Fruit fly (Drosophila melanogaster) whole organism, embryonic: ENCODE measurements around the gene Datp.
A peak's percentile ranks its signal among the peaks of the same experiment; 100 is the strongest.

Experiments used
- BEAF-32 ChIP-seq: fragments of 200-800 bp; sonication (Bioruptor generic); optimal IDR thresholded peaks from 3 replicates; lab custom pipeline; 2017; ENCODE audit warnings: missing biosample characterization, missing genetic modification characterization, mild to moderate bottlenecking, moderate library complexity, missing genetic modification reagents
- CG1024 ChIP-seq: fragments of 200-800 bp; sonication (Bioruptor generic); IDR thresholded peaks from 2 replicates; pipeline ENCODE4 v1.3.6; 2022; ENCODE audit warnings: missing biosample characterization, missing genetic modification characterization
- CG10274 ChIP-seq: fragments of 200-800 bp; sonication (Bioruptor generic); optimal IDR thresholded peaks from 3 replicates; lab custom pipeline; 2017; ENCODE audit warnings: missing biosample characterization, mild to moderate bottlenecking, missing genetic modification characterization
- CG11398 ChIP-seq: fragments of 200-800 bp; sonication (Bioruptor generic); optimal IDR thresholded peaks from 2 replicates; lab custom pipeline; 2016; ENCODE audit warnings: missing biosample characterization, missing genetic modification characterization
- CG12236 ChIP-seq: fragments of 200-800 bp; sonication (Bioruptor generic); optimal IDR thresholded peaks from 2 replicates; lab custom pipeline; 2016; ENCODE audit warnings: missing biosample characterization, missing genetic modification characterization
- CG12659 ChIP-seq: fragments of 200-800 bp; sonication (Bioruptor generic); optimal IDR thresholded peaks from 3 replicates; lab custom pipeline; 2017; ENCODE audit warnings: mild to moderate bottlenecking, missing biosample characterization, missing genetic modification reagents, missing genetic modification characterization
- CG14860 ChIP-seq: fragments of 200-800 bp; sonication (Bioruptor generic); IDR thresholded peaks from 3 replicates; pipeline ENCODE4 v1.3.6; 2022; ENCODE audit warnings: missing biosample characterization, missing genetic modification characterization; ENCODE audit not compliant: partially characterized antibody
- CG15514 ChIP-seq: fragments of 200-800 bp; sonication (Bioruptor generic); optimal IDR thresholded peaks from 3 replicates; lab custom pipeline; 2017; ENCODE audit warnings: missing biosample characterization, missing genetic modification characterization, mild to moderate bottlenecking, moderate library complexity, missing genetic modification reagents
- CG1602 ChIP-seq: fragments of 200-800 bp; sonication (Bioruptor generic); optimal IDR thresholded peaks from 3 replicates; lab custom pipeline; 2016; ENCODE audit warnings: missing biosample characterization, missing genetic modification characterization
- CG1603 ChIP-seq: fragments of 200-800 bp; sonication (Bioruptor generic); optimal IDR thresholded peaks from 2 replicates; lab custom pipeline; 2019; ENCODE audit warnings: missing biosample characterization, mild to moderate bottlenecking, missing genetic modification characterization, moderate library complexity
- CG17328 ChIP-seq: fragments of 200-800 bp; sonication (Bioruptor generic); IDR thresholded peaks from 2 replicates; pipeline ENCODE4 v1.3.6; 2022; ENCODE audit warnings: missing biosample characterization, missing genetic modification characterization
- CG18011 ChIP-seq: fragments of 200-800 bp; sonication (Bioruptor generic); optimal IDR thresholded peaks from 2 replicates; lab custom pipeline; 2017; ENCODE audit warnings: missing biosample characterization, missing genetic modification characterization, mild to moderate bottlenecking, moderate library complexity, missing genotype
- CG1832 ChIP-seq: fragments of 200-800 bp; sonication (Bioruptor generic); optimal IDR thresholded peaks from 2 replicates; lab custom pipeline; 2017; ENCODE audit warnings: missing biosample characterization, mild to moderate bottlenecking, missing genetic modification characterization, inconsistent platforms
- CG18599 ChIP-seq: fragments of 200-800 bp; sonication (Bioruptor generic); optimal IDR thresholded peaks from 3 replicates; lab custom pipeline; 2017; ENCODE audit warnings: missing biosample characterization, missing genetic modification characterization, mild to moderate bottlenecking, moderate library complexity, missing genetic modification reagents
- CG2129 ChIP-seq: fragments of 200-800 bp; sonication (Bioruptor generic); IDR thresholded peaks from 2 replicates; pipeline ENCODE4 v1.3.6; 2022; ENCODE audit warnings: missing biosample characterization, missing genetic modification characterization; ENCODE audit not compliant: partially characterized antibody
- CG2875 ChIP-seq: fragments of 200-800 bp; sonication (Bioruptor generic); optimal IDR thresholded peaks from 2 replicates; lab custom pipeline; 2017; ENCODE audit warnings: missing biosample characterization, mild to moderate bottlenecking, missing genetic modification characterization, missing genetic modification reagents
- CG30431 ChIP-seq: fragments of 200-800 bp; sonication (Bioruptor generic); optimal IDR thresholded peaks from 2 replicates; lab custom pipeline; 2017; ENCODE audit warnings: missing biosample characterization, missing genetic modification characterization
- CG32767 ChIP-seq: fragments of 200-800 bp; sonication (Bioruptor generic); IDR thresholded peaks from 2 replicates; pipeline ENCODE4 v1.3.6; 2022; ENCODE audit warnings: missing biosample characterization, missing genetic modification characterization
- CG6272 ChIP-seq: fragments of 200-800 bp; sonication (Bioruptor generic); IDR thresholded peaks from 2 replicates; pipeline ENCODE4 v1.3.6; 2022; ENCODE audit warnings: missing biosample characterization, missing genetic modification characterization
- CG6689 ChIP-seq: fragments of 200-800 bp; sonication (Bioruptor generic); IDR thresholded peaks from 2 replicates; pipeline ENCODE4 v1.3.6; 2022; ENCODE audit warnings: missing biosample characterization, missing genetic modification characterization
- CG6813 ChIP-seq: fragments of 200-800 bp; sonication (Bioruptor generic); optimal IDR thresholded peaks from 2 replicates; lab custom pipeline; 2017; ENCODE audit warnings: missing biosample characterization, missing genetic modification characterization, mild to moderate bottlenecking, moderate library complexity, missing genetic modification reagents
- CG7556 ChIP-seq: fragments of 200-800 bp; sonication (Bioruptor generic); optimal IDR thresholded peaks from 2 replicates; lab custom pipeline; 2017; ENCODE audit warnings: missing biosample characterization, mild to moderate bottlenecking, missing genetic modification characterization
- CG7786 ChIP-seq: fragments of 200-800 bp; sonication (Bioruptor generic); optimal IDR thresholded peaks from 2 replicates; lab custom pipeline; 2016; ENCODE audit warnings: missing biosample characterization, missing genetic modification characterization
- CG8765 ChIP-seq: fragments of 200-800 bp; sonication (Bioruptor generic); IDR thresholded peaks from 2 replicates; pipeline ENCODE4 v1.3.6; 2022; ENCODE audit warnings: missing biosample characterization, missing genetic modification characterization
- CG9437 ChIP-seq: fragments of 200-800 bp; sonication (Bioruptor generic); optimal IDR thresholded peaks from 2 replicates; lab custom pipeline; 2018; ENCODE audit warnings: missing biosample characterization, mild to moderate bottlenecking, missing genetic modification characterization
- CTCF ChIP-seq: fragments of 200-800 bp; sonication (Bioruptor generic); optimal IDR thresholded peaks from 2 replicates; lab custom pipeline; 2017; ENCODE audit warnings: missing biosample characterization, mild to moderate bottlenecking, missing genetic modification characterization, moderate library complexity
- Dp ChIP-seq: fragments of 200-800 bp; sonication (Bioruptor generic); optimal IDR thresholded peaks from 2 replicates; lab custom pipeline; 2018; ENCODE audit warnings: missing biosample characterization, mild to moderate bottlenecking, missing genetic modification characterization, moderate library complexity
- E2f2 ChIP-seq: fragments of 200-800 bp; sonication (Bioruptor generic); IDR thresholded peaks from 2 replicates; pipeline ENCODE4 v1.3.6; 2022; ENCODE audit warnings: missing biosample characterization, missing genetic modification characterization
- Gug ChIP-seq: fragments of 200-800 bp; sonication (Bioruptor generic); IDR thresholded peaks from 4 replicates; pipeline ENCODE4 v1.3.6; 2022; ENCODE audit warnings: missing biosample characterization, missing genetic modification characterization
- HLH3B ChIP-seq: fragments of 200-800 bp; sonication (Bioruptor generic); IDR thresholded peaks from 2 replicates; pipeline ENCODE4 v1.3.6; 2022; ENCODE audit warnings: missing biosample characterization, missing genetic modification characterization
- Hand ChIP-seq: fragments of 200-800 bp; sonication (Bioruptor generic); optimal IDR thresholded peaks from 2 replicates; lab custom pipeline; 2017; ENCODE audit warnings: mild to moderate bottlenecking, missing biosample characterization, missing genetic modification reagents, missing genetic modification characterization
- Hmx ChIP-seq: fragments of 200-800 bp; sonication (Bioruptor generic); optimal IDR thresholded peaks from 2 replicates; lab custom pipeline; 2016; ENCODE audit warnings: missing biosample characterization, missing genetic modification characterization
- Lpt ChIP-seq: fragments of >200 bp; optimal IDR thresholded peaks from 2 replicates; lab custom pipeline; 2018; ENCODE audit warnings: missing biosample characterization, missing genetic modification characterization
- MESR4 ChIP-seq: fragments of 200-800 bp; sonication (Bioruptor generic); optimal IDR thresholded peaks from 2 replicates; lab custom pipeline; 2018; ENCODE audit warnings: missing biosample characterization, mild to moderate bottlenecking, missing genetic modification characterization, moderate library complexity
- NFAT ChIP-seq: fragments of 200-800 bp; sonication (Bioruptor generic); IDR thresholded peaks from 2 replicates; pipeline ENCODE4 v1.3.6; 2022; ENCODE audit warnings: missing biosample characterization, missing genetic modification characterization
- Nf-YC ChIP-seq: fragments of 200-800 bp; optimal IDR thresholded peaks from 3 replicates; lab custom pipeline; 2019; ENCODE audit warnings: missing biosample characterization, mild to moderate bottlenecking, missing genetic modification characterization, moderate library complexity
- Sry-β ChIP-seq: fragments of 200-800 bp; sonication (Bioruptor generic); optimal IDR thresholded peaks from 2 replicates; lab custom pipeline; 2018; ENCODE audit warnings: missing biosample characterization, mild to moderate bottlenecking, missing genetic modification characterization, moderate library complexity
- ap ChIP-seq: fragments of 200-800 bp; sonication (Bioruptor generic); IDR thresholded peaks from 2 replicates; pipeline ENCODE4 v1.3.6; 2022; ENCODE audit warnings: missing biosample characterization, missing genetic modification characterization
- az2 ChIP-seq: fragments of 200-800 bp; sonication (Bioruptor generic); optimal IDR thresholded peaks from 3 replicates; lab custom pipeline; 2016; ENCODE audit warnings: missing biosample characterization, missing genetic modification characterization
- bbx ChIP-seq: fragments of 200-800 bp; sonication (Bioruptor generic); IDR thresholded peaks from 2 replicates; pipeline ENCODE4 v1.3.6; 2022; ENCODE audit warnings: missing biosample characterization, missing genetic modification characterization; ENCODE audit not compliant: partially characterized antibody
- bigmax ChIP-seq: fragments of 200-800 bp; sonication (Bioruptor generic); optimal IDR thresholded peaks from 2 replicates; lab custom pipeline; 2018; ENCODE audit warnings: missing biosample characterization, mild to moderate bottlenecking, missing genetic modification characterization
- bsh ChIP-seq, 2 experiments: fragments of 200-800 bp; sonication (Bioruptor generic); optimal IDR thresholded peaks; 2 replicates each; lab custom pipeline; 2017 to 2018; ENCODE audit warnings: mild to moderate bottlenecking in 2 of 2, missing biosample characterization in 2 of 2, missing genetic modification characterization in 2 of 2, moderate library complexity in 1 of 2
- dimm ChIP-seq: fragments of 200-800 bp; sonication (Bioruptor generic); IDR thresholded peaks from 2 replicates; pipeline ENCODE4 v1.3.6; 2022; ENCODE audit warnings: missing biosample characterization, missing genetic modification characterization
- esg ChIP-seq: fragments of 200-800 bp; sonication (Bioruptor generic); conservative IDR thresholded peaks from 2 replicates; pipeline ENCODE4 v1.3.6; 2022; ENCODE audit warnings: missing biosample characterization, missing genetic modification characterization
- hb ChIP-seq: fragments of 200-800 bp; sonication (Bioruptor generic); IDR thresholded peaks from 3 replicates; pipeline ENCODE4 v1.3.6; 2022; ENCODE audit warnings: missing biosample characterization, missing genetic modification characterization; ENCODE audit not compliant: partially characterized antibody
- lab ChIP-seq: fragments of 200-800 bp; sonication (Bioruptor generic); optimal IDR thresholded peaks from 3 replicates; lab custom pipeline; 2017; ENCODE audit warnings: missing biosample characterization, missing genetic modification characterization, mild to moderate bottlenecking, moderate library complexity, missing genetic modification reagents
- nom ChIP-seq: fragments of 200-800 bp; sonication (Bioruptor generic); optimal IDR thresholded peaks from 2 replicates; lab custom pipeline; 2017; ENCODE audit warnings: missing biosample characterization, missing genetic modification characterization, mild to moderate bottlenecking, moderate library complexity, missing genetic modification reagents
- sd ChIP-seq: fragments of 200-800 bp; sonication (Bioruptor generic); optimal IDR thresholded peaks from 3 replicates; lab custom pipeline; 2018; ENCODE audit warnings: missing biosample characterization, mild to moderate bottlenecking, missing genetic modification characterization, moderate library complexity
- sob ChIP-seq: fragments of 200-800 bp; sonication (Bioruptor generic); IDR thresholded peaks from 2 replicates; pipeline ENCODE4 v1.3.6; 2022; ENCODE audit warnings: missing biosample characterization, missing genetic modification characterization
- ttk ChIP-seq: fragments of 200-800 bp; sonication (Bioruptor generic); IDR thresholded peaks from 2 replicates; pipeline ENCODE4 v2.1.2; 2022; ENCODE audit warnings: missing biosample characterization, missing genetic modification characterization

The Datp gene

DNA sequence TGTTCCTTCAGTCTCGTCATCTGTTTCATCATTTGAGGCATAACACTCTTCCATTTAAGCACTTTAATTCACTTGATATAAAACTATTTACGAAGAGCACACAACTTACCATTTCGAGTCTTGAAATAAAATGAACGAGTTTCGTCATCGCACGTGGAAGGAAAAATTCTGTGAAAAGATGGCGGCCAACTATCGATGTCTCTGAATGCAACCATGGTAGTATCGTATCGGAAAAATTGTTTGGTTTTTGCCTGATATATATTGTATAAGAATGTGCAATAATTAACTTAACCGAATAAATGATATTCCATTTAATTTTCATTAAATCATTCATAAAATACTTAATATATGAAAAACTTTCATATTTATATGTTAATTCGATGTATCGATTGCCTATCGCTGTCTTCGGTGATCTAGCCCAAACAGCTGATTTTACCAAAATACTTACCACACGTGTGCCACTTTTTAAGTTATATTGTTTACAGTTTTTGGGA is 43.7 kb downstream of the Datp start, which contains the start of gene Bka (continued):
- TF ChIP-seq CG6689: no peak
- TF ChIP-seq Gug (GFP tag; lab: Robert Waterston, UW): no peak
- peak in 1 of 2 experiments; percentile 56 for TF ChIP-seq bsh (GFP tag; optimal IDR thresholded peaks at IDR 0.05; lab: Kevin White, UChicago)
- TF ChIP-seq CG11398 (GFP tag; lab: Kevin White, UChicago): no peak
- peak; percentile 78 for TF ChIP-seq CG1603 (tag; lab: Kevin White, UChicago)
- no peak for TF ChIP-seq CG12236 (GFP tag; lab: Kevin White, UChicago)
- TF ChIP-seq BEAF-32 (GFP tag; lab: Kevin White, UChicago): peak; percentile 99
- TF ChIP-seq CG8765 (GFP tag; lab: Robert Waterston, UW): no peak
- no peak for TF ChIP-seq Hmx (GFP tag; lab: Kevin White, UChicago)
- TF ChIP-seq hb (GFP tag; lab: Robert Waterston, UW): peak; percentile 95
- no peak for TF ChIP-seq ap (GFP tag; lab: Robert Waterston, UW)
- peak; percentile 69; the same call in 1 of the 2 replicates for TF ChIP-seq NFAT (GFP tag; lab: Robert Waterston, UW)
- peak; percentile 63 for TF ChIP-seq CG18599 (GFP tag; lab: Kevin White, UChicago)
- TF ChIP-seq sob (GFP tag; lab: Robert Waterston, UW): peak; percentile 61
- TF ChIP-seq esg (GFP tag; lab: Robert Waterston, UW): no peak
- peak; percentile 99 for TF ChIP-seq CG2129 (GFP tag; lab: Robert Waterston, UW)
- peak; percentile 95 for TF ChIP-seq bbx (GFP tag; lab: Robert Waterston, UW)
- no peak for TF ChIP-seq CG32767 (GFP tag; lab: Robert Waterston, UW)
- TF ChIP-seq az2 (GFP tag; lab: Kevin White, UChicago): peak; percentile 7
- TF ChIP-seq Hand (GFP tag; lab: Kevin White, UChicago): peak; percentile 56
- peak; percentile 46; the same call in 1 of the 2 replicates for TF ChIP-seq CG17328 (GFP tag; lab: Robert Waterston, UW)
- TF ChIP-seq ttk (GFP tag; lab: Robert Waterston, UW): no peak; the same call in 1 of the 2 replicates
- TF ChIP-seq CG9437 (GFP tag; lab: Kevin White, UChicago): peak; percentile 63
- peak; percentile 88 for TF ChIP-seq sd
- TF ChIP-seq CG7556 (GFP tag; lab: Kevin White, UChicago): peak; percentile 38
- peak; percentile 89 for TF ChIP-seq CG12659 (GFP tag; lab: Kevin White, UChicago)
- TF ChIP-seq HLH3B (GFP tag; lab: Robert Waterston, UW): no peak
- TF ChIP-seq Sry-β (GFP tag; lab: Kevin White, UChicago): no peak
- TF ChIP-seq nom (GFP tag; lab: Kevin White, UChicago): peak; percentile 53
- peak; percentile 72 for TF ChIP-seq lab
- TF ChIP-seq Dp (GFP tag; lab: Kevin White, UChicago): peak; percentile 68
- no peak for TF ChIP-seq Lpt (GFP tag; lab: Kevin White, UChicago)
- no peak for TF ChIP-seq CG1832 (GFP tag; lab: Kevin White, UChicago)
- peak; percentile 98 for TF ChIP-seq CG14860 (GFP tag; lab: Robert Waterston, UW)
- peak; percentile 63 for TF ChIP-seq Nf-YC (tag; lab: Kevin White, UChicago)
- TF ChIP-seq CG30431 (GFP tag; lab: Kevin White, UChicago): no peak
- TF ChIP-seq CG2875 (GFP tag; lab: Kevin White, UChicago): peak; percentile 8
- TF ChIP-seq CG15514 (GFP tag; lab: Kevin White, UChicago): peak; percentile 86
- TF ChIP-seq MESR4 (GFP tag; lab: Kevin White, UChicago): peak; percentile 96
- TF ChIP-seq E2f2 (GFP tag; lab: Robert Waterston, UW): peak; percentile 79
- peak; percentile 8 for TF ChIP-seq bigmax (GFP tag; lab: Kevin White, UChicago)
- TF ChIP-seq dimm (GFP tag; lab: Robert Waterston, UW): no peak
- TF ChIP-seq CTCF (GFP tag; lab: Kevin White, UChicago): peak; percentile 56
- peak; percentile 22 for TF ChIP-seq CG18011 (GFP tag; lab: Kevin White, UChicago)
- peak; percentile 22 for TF ChIP-seq CG10274 (GFP tag; lab: Kevin White, UChicago)
- TF ChIP-seq CG6272 (GFP tag; lab: Robert Waterston, UW): no peak; the same call in 1 of the 2 replicates
- TF ChIP-seq CG6813 (GFP tag; lab: Kevin White, UChicago): no peak
- TF ChIP-seq CG1602: no peak
- no peak for TF ChIP-seq CG1024
- no peak for TF ChIP-seq CG7786 (GFP tag; lab: Kevin White, UChicago)
